Worm (Caenorhabditis elegans): Measurements from ENCODE around the gene F23F1.4.

The F23F1.4 gene

ce11 chrII:21953-22352, 6.3 kb downstream of the F23F1.4 start:
- no peak for TF ChIP-seq crh-2 (tag; optimal IDR thresholded peaks at IDR 0.05)
- peak; percentile 59 for TF ChIP-seq nhr-6 (tag; optimal IDR thresholded peaks at IDR 0.05)
- no peak for TF ChIP-seq blmp-1 (tag; optimal IDR thresholded peaks at IDR 0.05; ENCODE audit: insufficient read depth)
- TF ChIP-seq ztf-1 (GFP tag; conservative IDR thresholded peaks at IDR 0.05): no peak

DNA sequence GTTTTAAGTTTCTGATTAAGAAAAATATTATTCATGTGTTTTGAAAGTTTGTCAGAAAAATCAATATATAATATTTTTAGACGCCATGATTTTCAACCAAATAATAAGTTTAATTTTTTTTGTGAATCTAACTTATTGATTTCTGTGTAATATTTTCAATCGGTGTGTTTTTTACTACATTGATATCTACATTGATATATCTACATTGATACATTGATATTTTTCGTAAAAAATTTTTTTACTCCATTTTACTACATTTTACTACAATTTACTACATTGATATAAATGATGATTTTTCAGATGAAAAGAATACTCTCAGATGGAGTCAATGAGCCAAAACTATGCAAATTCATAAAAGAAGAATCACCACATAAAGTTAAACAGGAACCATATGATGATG, 9.0 kb downstream of the F23F1.4 start, which contains the start of gene gmeb-1:
gmeb-1 (plus strand) TSS at position 301 of the 400 bp plus-strand sequence.
- TF ChIP-seq peb-1 (tag; optimal IDR thresholded peaks at IDR 0.05) (no peak), dmd-4 (tag; optimal IDR thresholded peaks at IDR 0.05) (no peak), lsy-2 (tag; optimal IDR thresholded peaks at IDR 0.05) (no peak), ceh-82 (tag; optimal IDR thresholded peaks at IDR 0.05) (no peak), F13H6.1 (tag; optimal IDR thresholded peaks at IDR 0.05) (no peak), sma-3 (GFP tag; optimal IDR thresholded peaks at IDR 0.05) (no peak), fos-1 (tag; optimal IDR thresholded peaks at IDR 0.05) (no peak)

ce11 chrII:18787-19186, 9.4 kb downstream of the F23F1.4 start:
- TF ChIP-seq ztf-11 (tag; optimal IDR thresholded peaks at IDR 0.05) (no peak), lsy-2 (tag; optimal IDR thresholded peaks at IDR 0.05) (peak; percentile 38 to 66), nhr-11 (tag; optimal IDR thresholded peaks at IDR 0.05) (no peak), unc-62 (GFP tag; optimal IDR thresholded peaks at IDR 0.05) (no peak), ztf-4 (tag; optimal IDR thresholded peaks at IDR 0.05) (no peak), snpc-4 (tag; optimal IDR thresholded peaks at IDR 0.05) (no peak), ceh-16 (tag; optimal IDR thresholded peaks at IDR 0.05) (no peak), peb-1 (tag; optimal IDR thresholded peaks at IDR 0.05) (no peak), sma-9 (GFP tag; optimal IDR thresholded peaks at IDR 0.05) (peak; percentile 59), sma-9 (tag; optimal IDR thresholded peaks at IDR 0.05) (no peak), egl-27 (tag; optimal IDR thresholded peaks at IDR 0.05) (peak; percentile 57), mbf-1 (tag; optimal IDR thresholded peaks at IDR 0.05) (no peak), ztf-1 (GFP tag; conservative IDR thresholded peaks at IDR 0.05) (no peak), lin-39 (tag; optimal IDR thresholded peaks at IDR 0.05) (no peak), nhr-10 (tag; optimal IDR thresholded peaks at IDR 0.05) (no peak), nhr-23 (tag; optimal IDR thresholded peaks at IDR 0.05) (no peak), elt-1 (tag; optimal IDR thresholded peaks at IDR 0.05) (no peak), crh-2 (tag; optimal IDR thresholded peaks at IDR 0.05) (peak; percentile 93), R02D3.7 (tag; optimal IDR thresholded peaks at IDR 0.05) (no peak), zag-1 (tag; optimal IDR thresholded peaks at IDR 0.05) (peak; percentile 41), mdl-1 (tag; optimal IDR thresholded peaks at IDR 0.05) (peak; percentile 40 to 83), aly-2 (tag; optimal IDR thresholded peaks at IDR 0.05) (no peak), unc-55 (GFP tag; optimal IDR thresholded peaks at IDR 0.05) (peak; percentile 82), sem-4 (tag; optimal IDR thresholded peaks at IDR 0.05) (peak; percentile 42), ama-1 (optimal IDR thresholded peaks at IDR 0.05) (no peak), fos-1 (tag; optimal IDR thresholded peaks at IDR 0.05) (peak; percentile 74), nhr-77 (tag; optimal IDR thresholded peaks at IDR 0.05) (no peak), alr-1 (tag; optimal IDR thresholded peaks at IDR 0.05) (no peak), ceh-82 (tag; optimal IDR thresholded peaks at IDR 0.05) (no peak), nhr-12 (tag; optimal IDR thresholded peaks at IDR 0.05) (no peak), C34F6.9 (tag; optimal IDR thresholded peaks at IDR 0.05) (peak; percentile 85), nhr-21 (tag; optimal IDR thresholded peaks at IDR 0.05) (peak; percentile 70), gmeb-1 (tag; optimal IDR thresholded peaks at IDR 0.05) (no peak), nhr-129 (tag; optimal IDR thresholded peaks at IDR 0.05) (peak; percentile 86), nhr-25 (tag; optimal IDR thresholded peaks at IDR 0.05) (peak; percentile 82), skn-1 (tag; optimal IDR thresholded peaks at IDR 0.05) (no peak), elt-3 (tag; optimal IDR thresholded peaks at IDR 0.05) (no peak), unc-39 (tag; optimal IDR thresholded peaks at IDR 0.05) (no peak), ZK546.5 (tag; optimal IDR thresholded peaks at IDR 0.05) (no peak), lin-11 (tag; optimal IDR thresholded peaks at IDR 0.05) (peak; percentile 32), dmd-4 (tag; optimal IDR thresholded peaks at IDR 0.05) (no peak), mab-5 (tag; optimal IDR thresholded peaks at IDR 0.05) (no peak), F13H6.1 (tag; optimal IDR thresholded peaks at IDR 0.05) (peak; percentile 79), Y55F3AM.14 (GFP tag; optimal IDR thresholded peaks at IDR 0.05) (no peak), blmp-1 (tag; optimal IDR thresholded peaks at IDR 0.05; ENCODE audit: insufficient read depth) (no peak), lin-13 (GFP tag; optimal IDR thresholded peaks at IDR 0.05) (peak; percentile 69), nhr-237 (tag; optimal IDR thresholded peaks at IDR 0.05) (no peak), nhr-6 (tag; optimal IDR thresholded peaks at IDR 0.05) (peak; percentile 98), sma-3 (GFP tag; optimal IDR thresholded peaks at IDR 0.05) (peak; percentile 30)

Data from whole organism, L2 larva.